Worm (Caenorhabditis elegans) whole organism, early embryonic: Measurements from ENCODE around the gene grsp-2.

Source experiments
- B0310.2 ChIP-seq: sonication (generic microtip); optimal IDR thresholded peaks from 2 replicates; lab custom pipeline; 2016; ENCODE audit warnings: mild to moderate bottlenecking, missing genetic modification characterization, missing compliant biosample characterization
- aly-1 ChIP-seq: sonication (generic microtip); optimal IDR thresholded peaks from 2 replicates; lab custom pipeline; 2016; ENCODE audit warnings: missing genetic modification characterization, missing compliant biosample characterization
- ama-1 ChIP-seq: fragments of 150-350 bp; optimal IDR thresholded peaks from 2 replicates; lab custom pipeline; 2014
- ets-7 ChIP-seq: sonication (generic microtip); optimal IDR thresholded peaks from 2 replicates; lab custom pipeline; 2016; ENCODE audit warnings: missing genotype, missing genetic modification characterization, missing compliant biosample characterization
- flt-1 ChIP-seq: fragments of 200-800 bp; sonication (Bioruptor generic); IDR thresholded peaks from 2 replicates; pipeline ENCODE4 v1.3.6; 2022; ENCODE audit warnings: missing genetic modification characterization, missing compliant biosample characterization
- hmbx-1 ChIP-seq: sonication (generic microtip); optimal IDR thresholded peaks from 2 replicates; lab custom pipeline; 2016; ENCODE audit warnings: mild to moderate bottlenecking, missing genetic modification characterization, missing compliant biosample characterization
- hmg-4 ChIP-seq: fragments of 200-800 bp; sonication (Bioruptor generic); optimal IDR thresholded peaks from 2 replicates; lab custom pipeline; 2018; ENCODE audit warnings: mild to moderate bottlenecking, missing genetic modification characterization, missing compliant biosample characterization
- pes-1 ChIP-seq: fragments of 200-800 bp; sonication (Bioruptor generic); IDR thresholded peaks from 2 replicates; pipeline ENCODE4 v1.3.6; 2022; ENCODE audit warnings: missing genetic modification reagents, missing genetic modification characterization, missing compliant biosample characterization
- scrt-1 ChIP-seq: fragments of 200-800 bp; sonication (Bioruptor generic); IDR thresholded peaks from 2 replicates; pipeline ENCODE4 v1.3.6; 2022; ENCODE audit warnings: missing genetic modification characterization, missing compliant biosample characterization
- sea-1 ChIP-seq: fragments of 200-800 bp; sonication (Bioruptor generic); conservative IDR thresholded peaks from 2 replicates; pipeline ENCODE4 v1.3.6; 2022; ENCODE audit warnings: missing genetic modification characterization, missing compliant biosample characterization

- TF ChIP-seq hmg-4 (GFP tag; lab: Kevin White, UChicago) (no peak), aly-1 (tag; lab: Kevin White, UChicago) (no peak), B0310.2 (no peak), sea-1 (no peak), ama-1 (lab: Kevin White, UChicago) (no peak), flt-1 (GFP tag; lab: Robert Waterston, UW) (no peak), ets-7 (tag; lab: Kevin White, UChicago) (no peak), scrt-1 (no peak), hmbx-1 (tag; lab: Kevin White, UChicago) (no peak), pes-1 (GFP tag; lab: Robert Waterston, UW) (no peak)
Observed at ce11 chrIV:8865343-8865742, 49.2 kb downstream of the grsp-2 start, which contains the start of gene C09G9.1.
